Fruit fly (Drosophila melanogaster) Kc167 (cell line): Measurements from ENCODE around the gene CG42232.

Experiments
- Myc ChIP-seq: fragments of >200 bp; optimal IDR thresholded peaks from 2 replicates; lab custom pipeline; 2017; ENCODE audit warnings: missing external identifiers
- Sin3A ChIP-seq: fragments of >200 bp; optimal IDR thresholded peaks from 2 replicates; lab custom pipeline; 2018; ENCODE audit warnings: missing external identifiers
- h ChIP-seq: fragments of >200 bp; optimal IDR thresholded peaks from 3 replicates; lab custom pipeline; 2018; ENCODE audit warnings: missing external identifiers
- insv ChIP-seq: fragments of >200 bp; optimal IDR thresholded peaks from 3 replicates; lab custom pipeline; 2018; ENCODE audit warnings: missing external identifiers
- psq ChIP-seq: fragments of >200 bp; optimal IDR thresholded peaks from 2 replicates; lab custom pipeline; 2017; ENCODE audit warnings: missing external identifiers
- ttk ChIP-seq: sonication (Bioruptor generic); optimal IDR thresholded peaks from 2 replicates; lab custom pipeline; 2017; ENCODE audit warnings: missing external identifiers

The CG42232 gene

DNA sequence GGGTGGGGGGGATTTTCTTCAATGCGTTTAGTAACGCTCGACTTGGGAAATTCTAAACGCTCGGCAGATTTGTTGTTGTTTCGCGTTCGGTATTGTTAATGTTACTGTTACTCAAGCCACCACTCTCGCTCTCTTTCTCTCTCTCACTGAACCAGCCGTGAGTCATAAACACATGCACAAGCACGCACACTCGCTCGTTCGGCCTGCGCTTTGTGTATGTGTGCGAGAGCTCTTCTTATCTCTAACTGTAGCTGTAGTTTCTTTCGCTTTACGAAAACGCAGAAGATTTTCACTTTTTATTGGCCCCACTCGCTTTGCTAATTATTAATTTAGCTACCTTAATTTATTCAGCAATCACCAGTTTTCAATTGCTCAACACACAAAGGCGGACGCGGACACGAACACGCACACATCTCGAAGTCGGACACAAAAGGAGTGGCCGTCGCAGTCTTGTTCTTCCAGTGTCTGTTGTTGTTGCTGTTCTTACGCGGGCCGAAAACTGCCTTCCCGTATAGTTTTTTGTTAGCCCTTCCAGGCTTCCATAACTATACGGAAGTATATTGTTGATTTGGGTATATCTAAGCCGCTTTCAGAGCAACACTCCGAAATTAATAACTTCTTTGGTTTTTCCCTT lies 16.4 kb downstream of the CG42232 start:
- TF ChIP-seq insv (no peak), Sin3A (lab: Kevin White, UChicago) (no peak), ttk (lab: Kevin White, UChicago) (no peak)

DNA sequence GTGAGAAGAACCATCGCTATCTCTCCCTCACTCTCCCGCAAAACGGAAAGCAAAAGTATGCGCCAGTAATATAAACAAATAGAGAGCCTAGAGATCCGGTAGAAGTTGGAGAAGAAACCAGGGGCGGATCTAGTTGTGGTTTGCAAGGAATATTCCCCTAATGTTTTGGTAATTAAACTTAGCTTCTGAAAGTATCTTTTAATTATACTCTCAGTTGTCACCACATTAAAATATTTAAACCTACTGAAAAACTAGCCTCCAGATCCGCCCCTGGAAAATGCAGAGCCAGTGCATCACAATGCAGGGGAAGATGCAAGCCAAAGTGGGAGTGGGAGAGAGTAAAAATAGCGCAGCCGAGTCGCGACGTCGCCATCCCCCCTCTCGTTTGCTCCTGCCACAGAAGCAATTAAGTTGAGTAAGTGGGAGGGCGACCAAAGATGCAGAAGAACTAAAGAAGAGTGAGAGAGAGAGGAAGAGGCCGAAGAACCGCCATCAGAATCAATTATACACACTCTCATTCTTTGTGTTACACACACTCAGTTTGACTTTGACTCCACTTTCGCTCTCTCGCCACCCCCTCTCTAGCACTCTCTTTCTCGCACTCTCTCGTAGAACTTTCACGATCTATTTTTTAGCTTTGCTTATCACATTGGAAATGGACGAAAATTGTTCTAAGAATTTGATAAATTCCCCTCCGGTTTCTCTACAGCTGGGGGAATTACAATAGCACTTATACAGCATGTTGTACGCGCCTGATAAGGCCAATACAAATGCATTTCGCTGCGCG lies 20.1 kb downstream of the CG42232 start:
- TF ChIP-seq Myc (lab: Kevin White, UChicago) (no peak), Sin3A (lab: Kevin White, UChicago) (no peak), insv (no peak), psq (lab: Kevin White, UChicago) (no peak), h (lab: Kevin White, UChicago) (no peak), ttk (lab: Kevin White, UChicago) (no peak)

- TF ChIP-seq Myc (lab: Kevin White, UChicago) (no peak), psq (lab: Kevin White, UChicago) (no peak), h (lab: Kevin White, UChicago) (no peak), ttk (lab: Kevin White, UChicago) (no peak), insv (no peak), Sin3A (lab: Kevin White, UChicago) (no peak)
Measured at dm6 chr3R:16448378-16449134, 20.9 kb downstream of the CG42232 start.

DNA sequence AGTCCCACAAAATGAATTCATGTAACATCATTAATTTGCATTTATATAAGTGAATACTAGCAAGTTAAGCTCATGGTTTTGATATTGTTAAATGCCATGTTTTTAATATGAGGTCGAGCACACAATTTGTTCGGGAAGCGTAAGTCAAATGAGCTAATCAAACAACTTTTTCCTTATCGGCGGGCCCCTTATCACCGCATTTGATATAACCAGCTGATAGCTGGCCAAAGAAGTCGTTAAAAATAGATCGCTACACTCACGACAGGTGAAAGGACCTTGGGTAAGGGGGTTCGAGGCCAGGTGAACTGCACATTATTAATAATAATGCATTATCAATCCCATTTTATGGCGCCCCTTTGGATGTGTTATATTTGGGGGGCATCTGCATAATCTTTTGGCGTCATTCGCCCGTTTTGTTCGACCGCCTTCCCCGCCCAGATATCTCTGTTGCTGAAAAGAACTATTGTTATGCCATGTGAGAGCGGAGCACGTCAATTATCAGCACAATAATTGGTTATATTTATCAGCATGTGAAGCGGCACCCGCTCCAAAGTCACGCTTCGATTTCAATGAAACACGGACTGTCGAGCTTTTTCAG lies 21.9 kb downstream of the CG42232 start:
- TF ChIP-seq ttk (lab: Kevin White, UChicago) (no peak), insv (no peak), h (lab: Kevin White, UChicago) (no peak), psq (lab: Kevin White, UChicago) (no peak), Myc (lab: Kevin White, UChicago) (no peak), Sin3A (lab: Kevin White, UChicago) (no peak)

dm6 chr3R:16446836-16447235 lies 22.6 kb downstream of the CG42232 start:
- TF ChIP-seq psq (lab: Kevin White, UChicago) (no peak), insv (no peak), ttk (lab: Kevin White, UChicago) (no peak), h (lab: Kevin White, UChicago) (no peak), Myc (lab: Kevin White, UChicago) (no peak), Sin3A (lab: Kevin White, UChicago) (no peak)

DNA sequence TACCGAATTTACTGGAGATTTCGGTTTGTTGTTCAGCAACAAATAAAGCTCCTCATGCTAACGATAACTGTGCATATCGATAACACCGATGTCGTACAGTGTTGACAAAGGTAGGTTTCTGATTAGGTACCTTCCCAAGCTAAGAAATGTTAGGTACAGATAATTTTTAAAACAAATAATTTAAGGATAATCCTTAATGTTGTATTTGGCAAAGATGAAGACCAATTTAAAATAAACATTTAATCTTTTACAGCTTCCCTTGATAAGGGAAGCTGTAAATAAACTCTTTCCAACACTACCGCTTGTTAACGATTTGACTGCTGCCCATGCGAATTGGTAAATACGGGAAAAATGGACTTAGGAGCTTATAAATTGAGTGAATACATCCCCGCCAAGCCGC lies 26.5 kb downstream of the CG42232 start, which contains the start of the genes Ttc1 and CG14882:
Gene Ttc1, minus strand, starts transcription at position 71 of the 400 bp plus-strand sequence.
Gene CG14882, plus strand, starts transcription at position 271 of the 400 bp plus-strand sequence.
- TF ChIP-seq insv (no peak), Myc (lab: Kevin White, UChicago) (no peak), psq (lab: Kevin White, UChicago) (no peak), ttk (lab: Kevin White, UChicago) (no peak), Sin3A (lab: Kevin White, UChicago) (no peak), h (lab: Kevin White, UChicago) (no peak)

DNA sequence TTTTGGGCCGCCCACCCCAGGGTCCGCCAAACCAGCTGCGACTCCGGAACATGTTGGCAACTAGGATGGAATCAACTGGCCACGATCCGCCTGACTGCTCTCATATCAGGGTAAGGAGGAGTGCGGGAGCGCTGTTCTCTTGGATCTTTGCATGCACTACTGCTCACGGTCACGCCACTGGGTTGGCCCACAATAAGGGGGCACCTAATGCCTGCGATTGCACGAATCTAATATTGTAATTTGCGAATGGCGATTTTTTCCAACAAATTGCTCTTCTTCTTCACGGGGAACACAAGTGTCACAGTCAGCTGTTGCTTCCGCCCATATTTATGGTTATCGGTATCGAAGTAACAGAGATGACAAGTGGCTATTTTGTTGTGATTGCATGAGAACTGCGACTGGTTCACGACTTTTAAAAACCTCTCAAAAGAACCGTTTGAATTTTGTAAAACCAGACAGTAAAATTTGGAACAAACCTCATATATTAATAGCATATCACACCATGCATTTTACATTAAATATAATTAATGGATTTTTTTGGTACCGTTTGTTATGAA lies 28.0 kb downstream of the CG42232 start, which contains the start of gene ema:
Gene ema, minus strand, starts transcription at position 295 of the 557 bp plus-strand sequence.
- no peak for TF ChIP-seq ttk (lab: Kevin White, UChicago)
- TF ChIP-seq h (lab: Kevin White, UChicago): no peak

DNA sequence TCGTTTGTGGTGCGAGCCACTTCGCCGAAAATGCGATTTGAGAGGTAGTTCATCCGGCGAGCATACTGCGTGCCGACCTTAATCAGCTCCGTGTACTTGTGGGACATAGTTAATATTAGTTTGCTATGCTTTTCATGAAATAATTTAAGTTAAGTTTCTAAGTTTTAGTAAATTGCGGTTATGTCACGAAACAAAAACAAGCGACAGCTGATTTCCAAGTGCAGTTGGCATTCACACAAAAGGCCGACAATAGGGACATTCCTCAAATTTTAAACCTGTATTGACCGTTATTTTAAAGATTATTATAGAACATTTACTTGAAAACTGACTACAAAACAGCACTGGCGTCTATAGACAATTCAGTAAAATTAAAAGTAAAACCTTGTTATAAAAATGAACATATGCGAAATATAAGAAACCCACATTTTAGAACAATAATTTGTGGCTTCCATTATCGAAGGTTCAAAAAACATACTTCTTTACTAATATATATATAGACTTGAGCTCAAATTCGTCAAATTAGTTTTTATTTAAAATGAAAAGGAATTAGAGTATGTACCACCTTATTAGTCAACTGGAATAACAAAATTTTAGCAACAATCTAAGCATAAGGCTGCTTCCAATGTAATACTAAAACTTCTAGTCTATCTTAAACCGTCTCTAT lies 33.0 kb downstream of the CG42232 start, which contains the start of gene mRpS33:
Gene mRpS33, minus strand, starts transcription at position 224 of the 664 bp plus-strand sequence.
- TF ChIP-seq ttk (lab: Kevin White, UChicago) (no peak), Sin3A (lab: Kevin White, UChicago) (no peak), insv (no peak), Myc (lab: Kevin White, UChicago) (no peak), psq (lab: Kevin White, UChicago) (no peak), h (lab: Kevin White, UChicago) (no peak)

DNA sequence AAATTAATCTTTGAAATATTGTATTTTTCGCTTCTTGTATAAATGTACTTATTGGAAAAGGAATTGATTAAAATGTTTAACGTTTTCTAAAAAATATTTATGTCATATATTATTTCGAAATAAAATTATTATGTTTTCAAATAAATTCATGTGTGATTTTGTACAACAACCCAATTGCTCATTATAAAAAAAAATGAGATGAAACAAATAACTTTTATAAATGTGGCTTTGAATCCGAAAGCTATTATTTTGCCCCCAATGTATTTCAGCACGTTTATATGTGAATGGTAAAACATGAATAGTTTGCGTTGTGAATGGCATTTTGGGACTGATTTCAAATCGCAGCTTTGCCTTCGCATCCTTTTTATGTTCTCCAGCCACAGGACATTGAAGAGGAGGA lies 34.9 kb downstream of the CG42232 start, which contains the start of gene CG14881:
Gene CG14881, plus strand, starts transcription at position 301 of the 400 bp plus-strand sequence.
- TF ChIP-seq insv (no peak), Sin3A (lab: Kevin White, UChicago) (no peak), Myc (lab: Kevin White, UChicago) (no peak), ttk (lab: Kevin White, UChicago) (no peak), h (lab: Kevin White, UChicago) (no peak), psq (lab: Kevin White, UChicago) (no peak)

- TF ChIP-seq insv: no peak
- TF ChIP-seq ttk (lab: Kevin White, UChicago): no peak
Measured at dm6 chr3R:16432665-16433065, 36.8 kb downstream of the CG42232 start, which contains the start of gene Fntb. Fntb (plus strand) TSS chr3R:16432998.
